Worm (Caenorhabditis elegans) whole organism, late embryonic: ENCODE results near the gene F56D2.8.

Source experiments
- C38D4.7 ChIP-seq: fragments of 200-800 bp; sonication (Bioruptor generic); optimal IDR thresholded peaks from 2 replicates; lab custom pipeline; 2018; ENCODE audit warnings: mild to moderate bottlenecking, missing genetic modification characterization, moderate library complexity, missing compliant biosample characterization
- K02D7.2 ChIP-seq: sonication (generic microtip); optimal IDR thresholded peaks from 2 replicates; lab custom pipeline; 2017; ENCODE audit warnings: mild to moderate bottlenecking, missing genetic modification characterization, missing compliant biosample characterization
- ceh-18 ChIP-seq: sonication (generic microtip); optimal IDR thresholded peaks from 2 replicates; lab custom pipeline; 2016; ENCODE audit warnings: missing genetic modification characterization, missing compliant biosample characterization
- ceh-19 ChIP-seq: fragments of 200-800 bp; sonication (Bioruptor generic); optimal IDR thresholded peaks from 2 replicates; lab custom pipeline; 2018; ENCODE audit warnings: mild to moderate bottlenecking, missing genetic modification characterization, missing compliant biosample characterization
- ceh-22 ChIP-seq: sonication (generic microtip); optimal IDR thresholded peaks from 2 replicates; lab custom pipeline; 2017; ENCODE audit warnings: missing biosample characterization, missing genetic modification characterization
- ceh-24 ChIP-seq: sonication (generic microtip); optimal IDR thresholded peaks from 2 replicates; lab custom pipeline; 2016; ENCODE audit warnings: mild to moderate bottlenecking, missing genetic modification characterization, missing compliant biosample characterization
- ceh-34 ChIP-seq: sonication (generic microtip); optimal IDR thresholded peaks from 2 replicates; lab custom pipeline; 2016; ENCODE audit warnings: mild to moderate bottlenecking, missing genetic modification characterization, missing compliant biosample characterization
- ceh-45 ChIP-seq: fragments of 200-800 bp; sonication (Bioruptor generic); IDR thresholded peaks from 2 replicates; pipeline ENCODE4 v1.3.6; 2022; ENCODE audit warnings: missing genetic modification reagents, missing genetic modification characterization, missing compliant biosample characterization
- ceh-9 ChIP-seq: sonication (generic microtip); optimal IDR thresholded peaks from 2 replicates; lab custom pipeline; 2016; ENCODE audit warnings: mild to moderate bottlenecking, missing genetic modification characterization, inconsistent platforms, missing compliant biosample characterization
- che-1 ChIP-seq: sonication (generic microtip); optimal IDR thresholded peaks from 2 replicates; lab custom pipeline; 2016; ENCODE audit warnings: mild to moderate bottlenecking, missing genetic modification characterization, missing compliant biosample characterization
- dve-1 ChIP-seq: sonication (generic microtip); optimal IDR thresholded peaks from 2 replicates; lab custom pipeline; 2017; ENCODE audit warnings: antibody characterized with exemption, mild to moderate bottlenecking, missing genetic modification characterization, missing compliant biosample characterization
- elt-2 ChIP-seq: sonication (generic microtip); optimal IDR thresholded peaks from 2 replicates; lab custom pipeline; 2016; ENCODE audit warnings: missing genetic modification reagents, missing genetic modification characterization, missing compliant biosample characterization
- elt-4 ChIP-seq: sonication (generic microtip); optimal IDR thresholded peaks from 2 replicates; lab custom pipeline; 2016; ENCODE audit warnings: missing genetic modification characterization, missing compliant biosample characterization
- ets-4 ChIP-seq: sonication (generic microtip); optimal IDR thresholded peaks from 2 replicates; lab custom pipeline; 2016; ENCODE audit warnings: missing genetic modification characterization, missing compliant biosample characterization
- fkh-6 ChIP-seq: sonication (generic microtip); optimal IDR thresholded peaks from 2 replicates; lab custom pipeline; 2016; ENCODE audit warnings: missing genetic modification characterization, missing compliant biosample characterization
- hlh-13 ChIP-seq: fragments of 200-800 bp; sonication (Bioruptor generic); optimal IDR thresholded peaks from 2 replicates; lab custom pipeline; 2018; ENCODE audit warnings: mild to moderate bottlenecking, missing genetic modification characterization, missing compliant biosample characterization
- nfya-1 ChIP-seq: sonication (generic microtip); optimal IDR thresholded peaks from 2 replicates; lab custom pipeline; 2017; ENCODE audit warnings: missing genetic modification characterization, mild to moderate bottlenecking, missing compliant biosample characterization, antibody characterized with exemption, moderate library complexity
- nhr-11 ChIP-seq: fragments of 150-350 bp; optimal IDR thresholded peaks from 2 replicates; lab custom pipeline; 2014; ENCODE audit warnings: missing biosample characterization, missing genetic modification characterization
- nhr-232 ChIP-seq: sonication (generic microtip); optimal IDR thresholded peaks from 2 replicates; lab custom pipeline; 2016; ENCODE audit warnings: missing genetic modification characterization, missing compliant biosample characterization
- npax-4 ChIP-seq: sonication (generic microtip); optimal IDR thresholded peaks from 2 replicates; lab custom pipeline; 2016; ENCODE audit warnings: missing genetic modification characterization, missing compliant biosample characterization
- odd-2 ChIP-seq: sonication (generic microtip); optimal IDR thresholded peaks from 2 replicates; lab custom pipeline; 2017; ENCODE audit warnings: antibody characterized with exemption, mild to moderate bottlenecking, missing genetic modification characterization, missing compliant biosample characterization
- pax-1 ChIP-seq: fragments of 150-350 bp; optimal IDR thresholded peaks from 2 replicates; lab custom pipeline; 2014; ENCODE audit warnings: missing biosample characterization, missing genetic modification characterization
- pha-4 ChIP-seq: fragments of 150-350 bp; optimal IDR thresholded peaks from 2 replicates; lab custom pipeline; 2018; ENCODE audit warnings: missing biosample characterization, missing genetic modification reagents, missing genetic modification characterization
- pqm-1 ChIP-seq: sonication (generic microtip); optimal IDR thresholded peaks from 2 replicates; lab custom pipeline; 2016; ENCODE audit warnings: missing genetic modification characterization, missing compliant biosample characterization
- sdc-2 ChIP-seq: sonication (generic microtip); optimal IDR thresholded peaks from 2 replicates; lab custom pipeline; 2016; ENCODE audit warnings: missing genotype, missing genetic modification characterization, missing compliant biosample characterization
- sox-4 ChIP-seq: sonication (generic microtip); optimal IDR thresholded peaks from 2 replicates; lab custom pipeline; 2017; ENCODE audit warnings: mild to moderate bottlenecking, missing genetic modification characterization, inconsistent platforms, missing compliant biosample characterization
- syd-9 ChIP-seq: sonication (generic microtip); optimal IDR thresholded peaks from 2 replicates; lab custom pipeline; 2016; ENCODE audit warnings: mild to moderate bottlenecking, missing genetic modification characterization, moderate library complexity, missing compliant biosample characterization
- tbx-2 ChIP-seq: sonication (generic microtip); optimal IDR thresholded peaks from 2 replicates; lab custom pipeline; 2016; ENCODE audit warnings: missing genetic modification characterization, missing compliant biosample characterization
- tbx-7 ChIP-seq: sonication (generic microtip); optimal IDR thresholded peaks from 2 replicates; lab custom pipeline; 2016; ENCODE audit warnings: missing genotype, missing genetic modification characterization, missing compliant biosample characterization
- ttx-3 ChIP-seq: sonication (generic microtip); optimal IDR thresholded peaks from 2 replicates; lab custom pipeline; 2016; ENCODE audit warnings: missing genetic modification reagents, missing genetic modification characterization, missing compliant biosample characterization
- unc-3 ChIP-seq, 2 experiments: fragments of 200-800 bp in 1 of 2; sonication (Bioruptor generic) in 1 of 2; sonication (generic microtip) in 1 of 2; conservative IDR thresholded peaks in 1 of 2; optimal IDR thresholded peaks in 1 of 2; 2 replicates each; pipeline versions ENCODE4 v1.3.6 to Lab custom; 2016 to 2022; ENCODE audit warnings: missing compliant biosample characterization in 2 of 2, missing genetic modification characterization in 2 of 2, missing genetic modification reagents in 1 of 2

F56D2.8 gene

ce11 chrIII:5620186-5620585 lies 37.5 kb upstream of the F56D2.8 start:
- TF ChIP-seq C38D4.7 (GFP tag; lab: Kevin White, UChicago) (no peak), syd-9 (no peak), K02D7.2 (tag; lab: Kevin White, UChicago) (no peak), elt-4 (tag; lab: Kevin White, UChicago) (no peak), pqm-1 (tag; lab: Kevin White, UChicago) (no peak), ets-4 (no peak), pha-4 (tag; lab: Kevin White, UChicago) (no peak), ceh-19 (no peak), sdc-2 (tag; lab: Kevin White, UChicago) (no peak), ceh-24 (tag; lab: Kevin White, UChicago) (no peak), ttx-3 (tag; lab: Kevin White, UChicago) (no peak), pax-1 (tag; lab: Kevin White, UChicago) (no peak)

ce11 chrIII:5615675-5616074 lies 33.0 kb upstream of the F56D2.8 start:
- no peak for TF ChIP-seq odd-2 (tag; lab: Kevin White, UChicago)
- no peak for TF ChIP-seq ceh-9 (tag; lab: Kevin White, UChicago)
- no peak for TF ChIP-seq unc-3 (GFP tag; conservative IDR thresholded peaks at IDR 0.05; lab: Robert Waterston, UW)
- TF ChIP-seq unc-3 (tag; optimal IDR thresholded peaks at IDR 0.05; lab: Kevin White, UChicago), result no peak
- peak; percentile 56 for TF ChIP-seq nfya-1 (tag; lab: Kevin White, UChicago)
- TF ChIP-seq nhr-11 (tag; lab: Kevin White, UChicago), result no peak
- no peak for TF ChIP-seq fkh-6 (tag; lab: Kevin White, UChicago)
- TF ChIP-seq, all 69 proteins: peak for 1

DNA sequence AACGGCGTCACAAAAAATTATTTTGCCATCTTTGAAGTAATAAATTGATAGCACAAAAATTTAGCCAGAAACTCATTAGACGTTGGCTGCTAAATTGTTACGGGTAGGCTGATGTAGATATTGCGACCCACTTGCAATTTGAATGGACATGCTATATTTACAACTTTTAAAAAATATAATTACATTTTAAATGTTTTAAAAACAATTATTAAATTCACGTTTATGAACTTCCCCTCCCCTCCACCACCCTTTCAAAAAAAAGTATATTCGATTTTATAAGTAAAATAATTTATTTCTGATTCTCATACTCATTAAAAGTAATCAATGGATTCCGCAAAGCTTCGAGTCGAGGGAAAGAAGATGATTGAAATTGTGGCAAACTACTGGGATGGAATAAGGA lies 32.0 kb upstream of the F56D2.8 start, which contains the start of gene basl-1:
basl-1 (plus strand) TSS at position 301 of the 400 bp plus-strand sequence.
- no peak for TF ChIP-seq tbx-2 (tag; lab: Kevin White, UChicago)
- TF ChIP-seq fkh-6 (tag; lab: Kevin White, UChicago), result no peak
- no peak for TF ChIP-seq nhr-232 (tag; lab: Kevin White, UChicago)
- no peak for TF ChIP-seq hlh-13 (GFP tag; lab: Kevin White, UChicago)

DNA sequence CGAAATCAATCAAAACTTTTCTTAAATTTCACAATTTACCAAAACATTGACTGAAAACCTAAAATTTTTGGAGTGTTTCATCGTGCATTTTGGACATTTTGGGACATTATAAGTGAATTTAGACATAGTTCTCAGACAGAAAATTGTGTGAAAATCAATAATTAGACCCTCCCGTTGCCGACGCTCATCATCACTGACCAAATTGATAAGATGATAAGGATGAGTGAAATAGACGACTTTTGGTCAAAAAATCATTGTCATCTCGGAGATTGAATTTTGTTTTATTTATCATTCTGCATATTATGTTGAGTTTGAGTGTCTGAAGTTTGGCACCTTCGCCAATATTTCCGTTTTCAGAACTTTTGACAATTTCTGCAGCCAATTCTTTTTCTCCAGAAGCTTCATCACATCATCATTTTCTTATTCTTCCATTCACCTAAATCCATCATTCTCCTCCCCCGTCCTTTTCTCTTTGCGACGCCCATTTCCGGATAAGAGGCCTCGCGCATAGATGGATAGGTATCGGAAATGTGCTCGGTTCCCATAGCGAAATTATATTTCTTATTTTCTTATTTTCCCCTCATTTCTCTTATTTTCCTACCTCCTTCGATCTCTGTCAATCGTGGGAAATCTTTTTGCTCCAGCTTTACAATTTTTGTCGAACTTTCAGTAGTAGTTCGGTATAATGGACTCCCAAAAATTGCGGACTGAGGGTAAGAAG lies 29.1 kb upstream of the F56D2.8 start, which contains the start of gene bas-1:
bas-1 (plus strand) TSS at position 671 of the 721 bp plus-strand sequence.
- TF ChIP-seq ceh-18 (tag; lab: Kevin White, UChicago) (no peak), tbx-7 (tag; lab: Kevin White, UChicago) (no peak), ceh-22 (no peak), che-1 (no peak), C38D4.7 (GFP tag; lab: Kevin White, UChicago) (no peak), npax-4 (tag; lab: Kevin White, UChicago) (no peak), dve-1 (no peak), pqm-1 (tag; lab: Kevin White, UChicago) (no peak), ceh-34 (tag; lab: Kevin White, UChicago) (no peak), ttx-3 (tag; lab: Kevin White, UChicago) (no peak), ceh-45 (GFP tag; lab: Robert Waterston, UW) (no peak), sox-4 (tag; lab: Kevin White, UChicago) (no peak)

- TF ChIP-seq ceh-9 (tag; lab: Kevin White, UChicago) (no peak), elt-2 (tag; lab: Kevin White, UChicago) (peak; percentile 44)
Observed at ce11 chrIII:5610276-5610675, 27.6 kb upstream of the F56D2.8 start, which contains the start of gene C05D2.8. Gene C05D2.8 (minus strand): TSS chrIII:5610346.
